Worm (Caenorhabditis elegans): ENCODE measurements around the gene R07C3.13.

The R07C3.13 gene

DNA sequence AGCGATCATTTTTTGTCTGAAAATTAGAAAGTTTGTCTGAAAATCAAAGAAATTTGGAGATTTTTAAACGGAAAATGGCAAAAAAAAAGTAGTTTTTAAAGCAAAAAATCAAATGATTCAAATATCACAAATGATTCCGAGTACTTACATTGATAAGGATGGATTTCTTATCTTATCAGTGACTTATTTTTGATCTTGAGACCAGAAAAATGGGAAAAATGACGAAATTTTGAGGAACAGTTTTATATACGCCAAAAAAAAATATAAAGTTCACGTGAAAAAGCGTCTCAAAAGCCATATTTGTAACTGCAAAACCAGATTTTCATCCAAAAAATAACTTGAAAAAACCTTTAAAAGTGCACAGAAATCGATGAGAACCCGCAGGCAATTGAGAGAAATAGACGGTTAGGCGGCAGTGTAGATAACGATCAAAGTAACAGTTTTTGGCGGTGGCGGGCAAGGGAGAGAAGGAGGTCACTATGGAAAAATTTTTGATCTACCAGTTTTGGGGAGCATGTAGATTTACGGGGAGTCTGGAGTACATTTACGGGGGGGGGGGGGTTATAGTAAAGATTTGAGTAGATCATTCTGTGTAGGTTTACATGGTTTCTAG lies 26.4 kb downstream of the R07C3.13 start, which contains the start of gene T07D3.9:
Gene T07D3.9, minus strand, starts transcription at position 194 of the 613 bp plus-strand sequence.
- TF ChIP-seq him-1 (tag; optimal IDR thresholded peaks at IDR 0.05) = no peak
- no peak for TF ChIP-seq dao-5 (tag; optimal IDR thresholded peaks at IDR 0.05)
- TF ChIP-seq W03F9.2 (tag; optimal IDR thresholded peaks at IDR 0.05) = no peak

DNA sequence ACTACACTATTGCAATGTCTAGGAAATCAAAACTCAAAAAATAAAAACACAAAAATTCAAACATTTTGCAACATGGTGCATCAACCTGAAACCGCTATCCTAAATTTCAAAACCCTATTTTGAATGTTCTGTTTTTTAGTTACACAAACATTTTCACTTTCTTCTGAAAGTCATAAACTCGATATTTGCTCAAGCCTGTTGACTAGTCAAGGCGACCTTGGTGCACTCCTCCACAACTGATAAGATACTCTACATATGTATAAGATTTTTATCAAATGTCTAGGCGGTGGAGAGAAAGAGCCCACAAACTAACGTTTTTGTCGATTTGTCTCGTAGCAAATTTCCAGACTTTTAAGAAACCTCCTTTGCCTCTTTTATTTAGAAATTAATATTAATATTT lies 39.2 kb downstream of the R07C3.13 start, which contains the start of gene T07D3.4:
Gene T07D3.4, plus strand, starts transcription at position 286 of the 400 bp plus-strand sequence.
- no peak for TF ChIP-seq dao-5 (tag; optimal IDR thresholded peaks at IDR 0.05)
- no peak for TF ChIP-seq W03F9.2 (tag; optimal IDR thresholded peaks at IDR 0.05)
- TF ChIP-seq him-1 (tag; optimal IDR thresholded peaks at IDR 0.05) = no peak

DNA sequence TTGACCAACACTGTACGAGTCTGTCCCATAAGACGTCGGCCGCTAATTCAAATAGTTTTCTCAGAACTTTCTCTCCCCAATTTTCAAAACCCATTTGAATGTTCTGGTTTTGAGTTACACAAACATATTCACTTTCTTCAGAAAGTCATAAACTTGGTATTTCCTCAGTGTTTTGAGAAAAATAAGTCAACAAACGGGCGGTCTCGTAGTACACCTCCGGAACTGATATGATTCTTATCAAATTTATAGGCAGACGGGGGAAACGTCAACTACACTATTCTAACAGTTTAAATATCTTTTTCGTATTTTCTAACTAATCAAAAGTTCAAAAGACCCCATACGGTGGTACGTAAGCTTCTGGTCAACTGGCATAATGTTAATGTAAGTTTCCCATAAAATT lies 43.0 kb downstream of the R07C3.13 start:
- no peak for TF ChIP-seq dao-5 (tag; optimal IDR thresholded peaks at IDR 0.05)
- TF ChIP-seq him-1 (tag; optimal IDR thresholded peaks at IDR 0.05) = no peak
- TF ChIP-seq W03F9.2 (tag; optimal IDR thresholded peaks at IDR 0.05) = no peak

- no peak for TF ChIP-seq him-1 (tag; optimal IDR thresholded peaks at IDR 0.05)
These were observed 46.5 kb downstream of the R07C3.13 start for ce11 chrII:880666-881226.

All from whole organism, L4/young adult.